Worm (Caenorhabditis elegans) whole organism, young adult: ENCODE data around the gene W01A11.1.
A peak's percentile ranks its signal among the peaks of the same experiment; 100 is the strongest.

Source experiments
- B0019.2 ChIP-seq: fragments of 200-800 bp; sonication (Bioruptor generic); conservative IDR thresholded peaks from 2 replicates; pipeline ENCODE4 v1.3.6; 2022; ENCODE audit warnings: missing genetic modification reagents, missing genetic modification characterization, missing compliant biosample characterization
- B0035.1 ChIP-seq: sonication (generic microtip); optimal IDR thresholded peaks from 2 replicates; lab custom pipeline; 2016; ENCODE audit warnings: missing genetic modification characterization, mild to moderate bottlenecking, missing compliant biosample characterization, missing genotype, missing genetic modification reagents
- C17E4.6 ChIP-seq: fragments of 200-800 bp; sonication (Bioruptor generic); IDR thresholded peaks from 2 replicates; pipeline ENCODE4 v1.3.6; 2022; ENCODE audit warnings: missing genetic modification reagents, missing genetic modification characterization, missing compliant biosample characterization
- F39B2.1 ChIP-seq: fragments of 200-800 bp; sonication (Bioruptor generic); IDR thresholded peaks from 2 replicates; pipeline ENCODE4 v1.3.6; 2022; ENCODE audit warnings: missing genetic modification reagents, missing genetic modification characterization, missing compliant biosample characterization
- F49E8.2 ChIP-seq: sonication (generic microtip); optimal IDR thresholded peaks from 3 replicates; lab custom pipeline; 2017; ENCODE audit warnings: missing genetic modification characterization, mild to moderate bottlenecking, missing compliant biosample characterization, antibody characterized with exemption, moderate library complexity; ENCODE audit not compliant: insufficient read depth
- F52B5.7 ChIP-seq: sonication (generic microtip); optimal IDR thresholded peaks from 2 replicates; lab custom pipeline; 2016; ENCODE audit warnings: mild to moderate bottlenecking, missing genetic modification characterization, missing compliant biosample characterization
- F55B11.4 ChIP-seq: sonication (generic microtip); optimal IDR thresholded peaks from 2 replicates; lab custom pipeline; 2016; ENCODE audit warnings: missing compliant biosample characterization, missing genetic modification characterization, borderline replicate concordance; ENCODE audit not compliant: insufficient read depth
- K11D2.4 ChIP-seq: fragments of 200-800 bp; sonication (Bioruptor generic); IDR thresholded peaks from 2 replicates; pipeline ENCODE4 v1.3.6; 2022; ENCODE audit warnings: missing genetic modification reagents, missing genetic modification characterization, missing compliant biosample characterization
- Y56A3A.18 ChIP-seq: fragments of 200-800 bp; sonication (Bioruptor generic); IDR thresholded peaks from 2 replicates; pipeline ENCODE4 v1.3.6; 2022; ENCODE audit warnings: missing genetic modification reagents, missing genetic modification characterization, missing compliant biosample characterization
- ZK185.1 ChIP-seq: sonication (generic microtip); optimal IDR thresholded peaks from 2 replicates; lab custom pipeline; 2016; ENCODE audit warnings: mild to moderate bottlenecking, missing genetic modification characterization, missing compliant biosample characterization; ENCODE audit not compliant: poor library complexity, severe bottlenecking
- aptf-3 ChIP-seq: fragments of 200-800 bp; sonication (Bioruptor generic); IDR thresholded peaks from 2 replicates; pipeline ENCODE4 v1.3.6; 2022; ENCODE audit warnings: missing genetic modification characterization, missing compliant biosample characterization
- atf-7 ChIP-seq: sonication (generic microtip); optimal IDR thresholded peaks from 2 replicates; lab custom pipeline; 2017; ENCODE audit warnings: mild to moderate bottlenecking, missing genetic modification characterization, missing compliant biosample characterization
- attf-5 ChIP-seq: fragments of 200-800 bp; sonication (Bioruptor generic); optimal IDR thresholded peaks from 2 replicates; lab custom pipeline; 2018; ENCODE audit warnings: mild to moderate bottlenecking, missing genetic modification characterization, missing compliant biosample characterization
- cebp-2 ChIP-seq: fragments of 200-800 bp; sonication (Bioruptor generic); IDR thresholded peaks from 2 replicates; pipeline ENCODE4 v1.3.6; 2022; ENCODE audit warnings: missing genetic modification characterization, missing compliant biosample characterization
- ceh-27 ChIP-seq: fragments of 200-800 bp; sonication (Bioruptor generic); optimal IDR thresholded peaks from 2 replicates; lab custom pipeline; 2018; ENCODE audit warnings: mild to moderate bottlenecking, missing genetic modification characterization, moderate library complexity, missing compliant biosample characterization
- ceh-58 ChIP-seq: fragments of 200-800 bp; sonication (Bioruptor generic); IDR thresholded peaks from 2 replicates; pipeline ENCODE4 v1.3.6; 2022; ENCODE audit warnings: missing genetic modification characterization, missing compliant biosample characterization
- dox-1 ChIP-seq: fragments of 200-800 bp; sonication (Bioruptor generic); IDR thresholded peaks from 2 replicates; pipeline ENCODE4 v1.3.6; 2022; ENCODE audit warnings: missing genetic modification reagents, missing genetic modification characterization, missing compliant biosample characterization
- egl-44 ChIP-seq: fragments of 200-800 bp; sonication (Bioruptor generic); IDR thresholded peaks from 2 replicates; pipeline ENCODE4 v1.3.6; 2022; ENCODE audit warnings: missing genetic modification reagents, missing genetic modification characterization, missing compliant biosample characterization
- egrh-3 ChIP-seq: fragments of 200-800 bp; sonication (Bioruptor generic); IDR thresholded peaks from 2 replicates; pipeline ENCODE4 v1.3.6; 2022; ENCODE audit warnings: missing genetic modification reagents, missing genetic modification characterization, missing compliant biosample characterization
- hlh-26 ChIP-seq: fragments of 200-800 bp; sonication (Bioruptor generic); conservative IDR thresholded peaks from 2 replicates; pipeline ENCODE4 v1.3.6; 2022; ENCODE audit warnings: missing genetic modification reagents, missing genetic modification characterization, missing compliant biosample characterization
- hsf-1 ChIP-seq: fragments of 200-800 bp; sonication (Bioruptor generic); IDR thresholded peaks from 2 replicates; pipeline ENCODE4 v1.3.6; 2022; ENCODE audit warnings: missing genetic modification reagents, missing genetic modification characterization, missing compliant biosample characterization
- let-607 ChIP-seq, 2 experiments: fragments of 200-800 bp in 1 of 2; sonication (Bioruptor generic) in 1 of 2; sonication (generic microtip) in 1 of 2; optimal IDR thresholded peaks; 2 replicates each; lab custom pipeline; 2016 to 2018; ENCODE audit warnings: mild to moderate bottlenecking in 2 of 2, missing compliant biosample characterization in 2 of 2, missing genetic modification characterization in 2 of 2, moderate library complexity in 2 of 2, missing genotype in 1 of 2
- lin-54 ChIP-seq: fragments of 200-800 bp; sonication (Bioruptor generic); optimal IDR thresholded peaks from 2 replicates; lab custom pipeline; 2018; ENCODE audit warnings: mild to moderate bottlenecking, missing genetic modification characterization, missing compliant biosample characterization
- lsl-1 ChIP-seq: fragments of 200-800 bp; sonication (Bioruptor generic); optimal IDR thresholded peaks from 2 replicates; lab custom pipeline; 2018; ENCODE audit warnings: mild to moderate bottlenecking, missing genetic modification characterization, moderate library complexity, missing compliant biosample characterization
- madf-10 ChIP-seq: sonication (generic microtip); optimal IDR thresholded peaks from 2 replicates; lab custom pipeline; 2016; ENCODE audit warnings: mild to moderate bottlenecking, missing genetic modification characterization, missing compliant biosample characterization
- nhr-179 ChIP-seq: sonication (generic microtip); optimal IDR thresholded peaks from 2 replicates; lab custom pipeline; 2016; ENCODE audit warnings: mild to moderate bottlenecking, missing genetic modification characterization, missing compliant biosample characterization
- nhr-80 ChIP-seq: sonication (generic microtip); optimal IDR thresholded peaks from 2 replicates; lab custom pipeline; 2016; ENCODE audit warnings: missing genetic modification characterization, missing compliant biosample characterization
- nhr-90 ChIP-seq: sonication (generic microtip); optimal IDR thresholded peaks from 2 replicates; lab custom pipeline; 2016; ENCODE audit warnings: missing genotype, mild to moderate bottlenecking, missing genetic modification characterization, missing compliant biosample characterization
- pha-4 ChIP-seq: fragments of 150-350 bp; sonication (generic microtip); optimal IDR thresholded peaks from 2 replicates; lab custom pipeline; 2014; ENCODE audit warnings: missing biosample characterization, missing genetic modification reagents, missing genetic modification characterization
- rpc-1 ChIP-seq, 2 experiments: fragments of 150-350 bp in 1 of 2; sonication (generic microtip) in 1 of 2; optimal IDR thresholded peaks; 2 replicates each; lab custom pipeline; 2014 to 2018; ENCODE audit warnings: missing biosample characterization in 1 of 2, missing genetic modification characterization in 1 of 2, missing genetic modification reagents in 1 of 2, missing genotype in 1 of 2
- tbx-9 ChIP-seq: sonication (generic microtip); optimal IDR thresholded peaks from 2 replicates; lab custom pipeline; 2016; ENCODE audit warnings: borderline replicate concordance, missing genetic modification characterization, inconsistent platforms, missing compliant biosample characterization
- unc-62 ChIP-seq: fragments of 150-350 bp; optimal IDR thresholded peaks from 2 replicates; lab custom pipeline; 2014; ENCODE audit warnings: missing biosample characterization, missing genetic modification reagents, missing genetic modification characterization
- zfh-2 ChIP-seq: fragments of 200-800 bp; sonication (Bioruptor generic); conservative IDR thresholded peaks from 2 replicates; pipeline ENCODE4 v1.3.6; 2022; ENCODE audit warnings: missing genetic modification reagents, missing genetic modification characterization, missing compliant biosample characterization
- ztf-22 ChIP-seq: fragments of 200-800 bp; sonication (Bioruptor generic); optimal IDR thresholded peaks from 2 replicates; lab custom pipeline; 2018; ENCODE audit warnings: mild to moderate bottlenecking, missing genetic modification characterization, moderate library complexity, missing compliant biosample characterization
- ztf-3 ChIP-seq: fragments of 200-800 bp; sonication (Bioruptor generic); optimal IDR thresholded peaks from 2 replicates; lab custom pipeline; 2018; ENCODE audit warnings: mild to moderate bottlenecking, missing genetic modification characterization, missing compliant biosample characterization
- ztf-6 ChIP-seq: fragments of 200-800 bp; sonication (Bioruptor generic); IDR thresholded peaks from 2 replicates; pipeline ENCODE4 v1.3.6; 2022; ENCODE audit warnings: missing genetic modification reagents, missing genetic modification characterization, missing compliant biosample characterization

The W01A11.1 gene

DNA sequence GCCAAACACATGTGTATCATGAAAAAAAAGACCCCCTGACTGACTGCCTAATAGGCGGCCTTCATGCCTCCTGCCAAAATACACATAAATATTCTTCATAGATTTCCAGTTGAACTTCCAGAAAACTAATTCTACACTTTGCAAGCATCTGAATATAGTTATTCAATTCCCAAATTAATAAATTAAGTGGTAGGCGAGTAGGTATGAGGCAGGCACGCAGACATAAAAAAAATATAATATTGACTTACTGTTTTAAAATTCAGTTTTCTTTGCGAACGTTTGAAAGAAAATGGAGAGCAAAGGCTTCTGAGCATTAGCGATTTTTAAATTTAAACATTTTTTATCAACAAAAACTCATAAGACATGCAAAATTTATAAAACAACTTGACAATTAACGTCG lies 11.1 kb upstream of the W01A11.1 start (continued):
- TF ChIP-seq F55B11.4 (tag; lab: Kevin White, UChicago) (no peak), ztf-3 (no peak), C17E4.6 (no peak), madf-10 (tag; lab: Kevin White, UChicago) (peak; percentile 14), F39B2.1 (GFP tag; lab: Robert Waterston, UW) (no peak), Y56A3A.18 (GFP tag; lab: Robert Waterston, UW) (0 out of 2 replicates have a peak, but pooled peaks have one; percentile 7), attf-5 (GFP tag; lab: Kevin White, UChicago) (no peak), tbx-9 (tag; lab: Kevin White, UChicago) (no peak), let-607 (tag; optimal IDR thresholded peaks at IDR 0.05; lab: Kevin White, UChicago) (peak in 1 of 2 experiments; percentile 48), zfh-2 (GFP tag; lab: Robert Waterston, UW) (no peak), K11D2.4 (GFP tag; lab: Robert Waterston, UW) (no peak), nhr-90 (tag; lab: Kevin White, UChicago) (peak; percentile 26), ZK185.1 (no peak), lsl-1 (GFP tag; lab: Kevin White, UChicago) (no peak), atf-7 (tag; lab: Kevin White, UChicago) (peak; percentile 10), F49E8.2 (tag; lab: Kevin White, UChicago) (no peak), B0019.2 (GFP tag; lab: Robert Waterston, UW) (no peak), lin-54 (no peak), ztf-6 (GFP tag; lab: Robert Waterston, UW) (no peak), egl-44 (GFP tag; lab: Robert Waterston, UW) (0 out of 2 replicates have a peak, but pooled peaks have one; percentile 24), egrh-3 (GFP tag; lab: Robert Waterston, UW) (no peak), ztf-22 (GFP tag; lab: Kevin White, UChicago) (no peak), aptf-3 (GFP tag; lab: Robert Waterston, UW) (no peak), cebp-2 (GFP tag; lab: Robert Waterston, UW) (0 out of 2 replicates have a peak, but pooled peaks have one; percentile 30), nhr-80 (tag; lab: Kevin White, UChicago) (peak; percentile 6), nhr-179 (tag; lab: Kevin White, UChicago) (no peak), rpc-1 (optimal IDR thresholded peaks at IDR 0.05; lab: Kevin White, UChicago) (no peak), rpc-1 (tag; optimal IDR thresholded peaks at IDR 0.05; lab: Kevin White, UChicago) (no peak), ceh-27 (GFP tag; lab: Kevin White, UChicago) (no peak), hlh-26 (GFP tag; lab: Robert Waterston, UW) (no peak), B0035.1 (tag; lab: Kevin White, UChicago) (no peak), ceh-58 (GFP tag; lab: Robert Waterston, UW) (no peak), F52B5.7 (no peak)

- TF ChIP-seq hsf-1 (GFP tag; lab: Robert Waterston, UW) (peak; percentile 60; the same call in 1 of the 2 replicates), nhr-80 (tag; lab: Kevin White, UChicago) (peak; percentile 84), F39B2.1 (GFP tag; lab: Robert Waterston, UW) (no peak), pha-4 (tag; lab: Kevin White, UChicago) (no peak), atf-7 (tag; lab: Kevin White, UChicago) (peak; percentile 55), unc-62 (GFP tag; lab: Kevin White, UChicago) (no peak), dox-1 (0 out of 2 replicates have a peak, but pooled peaks have one; percentile 4)
Observed at ce11 chrV:6488849-6489248, 10.2 kb upstream of the W01A11.1 start, which contains the start of gene lec-10. lec-10 (minus strand) TSS chrV:6489120.
